Fruit fly (Drosophila melanogaster): ENCODE measurements around the gene CG4281.
A peak's percentile ranks its signal among the peaks of the same experiment; 100 is the strongest.

The CG4281 gene

DNA sequence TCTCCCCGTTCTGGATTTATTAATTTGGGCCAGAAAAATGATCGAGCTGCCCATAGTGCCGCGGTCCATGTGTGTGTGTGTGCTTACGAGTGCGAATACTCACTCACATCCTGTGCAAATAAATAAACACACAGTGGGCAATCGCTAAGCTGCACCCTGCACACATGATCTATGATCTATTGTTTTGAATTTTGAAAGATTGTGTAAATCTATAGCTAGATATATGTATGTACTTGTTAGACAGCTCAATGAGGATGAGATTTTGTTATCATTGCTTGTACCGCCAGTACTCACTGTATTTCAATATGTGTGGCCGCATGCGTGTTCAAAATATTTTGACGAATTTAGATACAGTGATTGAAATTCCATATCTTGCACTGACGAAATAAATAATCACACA is 18.2 kb upstream of the CG4281 start (continued):
- TF ChIP-seq CG17912 (GFP tag; optimal IDR thresholded peaks at IDR 0.05): no peak
- peak; percentile 37 for TF ChIP-seq CG4707 (GFP tag; optimal IDR thresholded peaks at IDR 0.05)
- TF ChIP-seq trh (GFP tag; optimal IDR thresholded peaks at IDR 0.05): no peak
- peak; percentile 39 for TF ChIP-seq chn (GFP tag; optimal IDR thresholded peaks at IDR 0.05)
- TF ChIP-seq E2f1 (GFP tag; IDR thresholded peaks at IDR 0.05): peak; percentile 51; the same call in 1 of the 2 replicates
- no peak for TF ChIP-seq crol (GFP tag; IDR thresholded peaks at IDR 0.05)
- TF ChIP-seq onecut (GFP tag; IDR thresholded peaks at IDR 0.05): no peak
- TF ChIP-seq ap (GFP tag; IDR thresholded peaks at IDR 0.05): peak; percentile 26; the same call in 1 of the 2 replicates
- TF ChIP-seq shn (GFP tag; optimal IDR thresholded peaks at IDR 0.05): no peak
- TF ChIP-seq fru (optimal IDR thresholded peaks at IDR 0.05): no peak
- TF ChIP-seq pzg (GFP tag; optimal IDR thresholded peaks at IDR 0.05): no peak
- peak; percentile 49 for TF ChIP-seq CG4404 (GFP tag; IDR thresholded peaks at IDR 0.05)
- TF ChIP-seq fu2 (GFP tag; optimal IDR thresholded peaks at IDR 0.05): peak; percentile 52
- no peak for TF ChIP-seq CG4730 (GFP tag; IDR thresholded peaks at IDR 0.05)
- TF ChIP-seq usp (GFP tag; optimal IDR thresholded peaks at IDR 0.05): no peak
- no peak for TF ChIP-seq Sin3A (optimal IDR thresholded peaks at IDR 0.05)
- TF ChIP-seq CG9609 (GFP tag; optimal IDR thresholded peaks at IDR 0.05): peak; percentile 39
- TF ChIP-seq CG5245 (GFP tag; optimal IDR thresholded peaks at IDR 0.05): peak; percentile 17
- TF ChIP-seq CG2120 (GFP tag; optimal IDR thresholded peaks at IDR 0.05): peak; percentile 86
- peak; percentile 21 for TF ChIP-seq CG17359 (tag; optimal IDR thresholded peaks at IDR 0.05)
- peak; percentile 74 for TF ChIP-seq Atf6 (GFP tag; IDR thresholded peaks at IDR 0.05)
- peak; percentile 29; the same call in 1 of the 2 replicates for TF ChIP-seq HLH3B (GFP tag; IDR thresholded peaks at IDR 0.05)
- TF ChIP-seq hbn (GFP tag; IDR thresholded peaks at IDR 0.05; ENCODE audit: partially characterized antibody): no peak
- no peak for TF ChIP-seq CG17186 (GFP tag; optimal IDR thresholded peaks at IDR 0.05)
- TF ChIP-seq CG2712 (tag; optimal IDR thresholded peaks at IDR 0.05): peak; percentile 18
- peak; percentile 57 for TF ChIP-seq CG7372 (GFP tag; IDR thresholded peaks at IDR 0.05)
- TF ChIP-seq emc (GFP tag; optimal IDR thresholded peaks at IDR 0.05): no peak
- TF ChIP-seq CG9817 (tag; optimal IDR thresholded peaks at IDR 0.05): peak; percentile 82
- peak; percentile 54 for TF ChIP-seq klu (GFP tag; IDR thresholded peaks at IDR 0.05)
- no peak for TF ChIP-seq CG16863 (GFP tag; optimal IDR thresholded peaks at IDR 0.05)
- TF ChIP-seq Hr51 (GFP tag; optimal IDR thresholded peaks at IDR 0.05): peak; percentile 18 to 42
- peak; percentile 62 for TF ChIP-seq PHDP (tag; optimal IDR thresholded peaks at IDR 0.05)
- TF ChIP-seq croc (GFP tag; conservative IDR thresholded peaks at IDR 0.05): no peak
- TF ChIP-seq mam (GFP tag; optimal IDR thresholded peaks at IDR 0.05): peak; percentile 80
- TF ChIP-seq Gsc (GFP tag; IDR thresholded peaks at IDR 0.05): no peak
- no peak for TF ChIP-seq unc-4 (GFP tag; IDR thresholded peaks at IDR 0.05; ENCODE audit: partially characterized antibody)
- peak; percentile 79 for TF ChIP-seq CG9215 (GFP tag; IDR thresholded peaks at IDR 0.05)
- TF ChIP-seq rib (GFP tag; IDR thresholded peaks at IDR 0.05): peak; percentile 77
- TF ChIP-seq CG17802 (tag; optimal IDR thresholded peaks at IDR 0.05): no peak
- no peak for TF ChIP-seq Oaz (GFP tag; IDR thresholded peaks at IDR 0.05)
- TF ChIP-seq grn (GFP tag; optimal IDR thresholded peaks at IDR 0.05): no peak
- TF ChIP-seq ham (GFP tag; IDR thresholded peaks at IDR 0.05): no peak
- TF ChIP-seq Hmx (GFP tag; optimal IDR thresholded peaks at IDR 0.05): no peak
- TF ChIP-seq caup (GFP tag; optimal IDR thresholded peaks at IDR 0.05; ENCODE audit: severe bottlenecking): peak; percentile 42
- no peak for TF ChIP-seq gsb-n (tag; optimal IDR thresholded peaks at IDR 0.05)
- no peak for TF ChIP-seq CG12104 (GFP tag; optimal IDR thresholded peaks at IDR 0.05)
- TF ChIP-seq CG1647 (GFP tag; optimal IDR thresholded peaks at IDR 0.05): peak; percentile 25
- no peak for TF ChIP-seq Nf-YB (GFP tag; optimal IDR thresholded peaks at IDR 0.05)
- peak; percentile 2 for TF ChIP-seq jumu (GFP tag; optimal IDR thresholded peaks at IDR 0.05)
- peak; percentile 46; the same call in 1 of the 2 replicates for TF ChIP-seq MBD-R2 (GFP tag; IDR thresholded peaks at IDR 0.05)
- no peak for TF ChIP-seq sima (GFP tag; optimal IDR thresholded peaks at IDR 0.05)
- TF ChIP-seq ttk (GFP tag; IDR thresholded peaks at IDR 0.05): no peak
- no peak for TF ChIP-seq tll (GFP tag; optimal IDR thresholded peaks at IDR 0.05)
